Worm (Caenorhabditis elegans) whole organism, L2 larva: Measurements from ENCODE around the gene hum-2.

ENCODE experiments used
- F13H6.1 ChIP-seq: sonication (generic microtip); optimal IDR thresholded peaks from 2 replicates; lab custom pipeline; 2016; ENCODE audit warnings: missing genetic modification characterization, missing compliant biosample characterization
- Y55F3AM.14 ChIP-seq: fragments of 200-800 bp; sonication (Bioruptor generic); optimal IDR thresholded peaks from 2 replicates; lab custom pipeline; 2018; ENCODE audit warnings: mild to moderate bottlenecking, missing genetic modification characterization, missing compliant biosample characterization
- ZK546.5 ChIP-seq: sonication (generic microtip); optimal IDR thresholded peaks from 2 replicates; lab custom pipeline; 2017; ENCODE audit warnings: missing biosample characterization, missing genetic modification characterization
- ama-1 ChIP-seq: fragments of 150-350 bp; optimal IDR thresholded peaks from 2 replicates; lab custom pipeline; 2018; ENCODE audit warnings: inconsistent platforms
- blmp-1 ChIP-seq: sonication (generic microtip); optimal IDR thresholded peaks from 2 replicates; lab custom pipeline; 2017; ENCODE audit warnings: missing genetic modification characterization, mild to moderate bottlenecking, missing compliant biosample characterization, antibody characterized with exemption, moderate library complexity; ENCODE audit not compliant: insufficient read depth
- ceh-16 ChIP-seq: fragments of 150-350 bp; optimal IDR thresholded peaks from 2 replicates; lab custom pipeline; 2014; ENCODE audit warnings: missing biosample characterization, missing genetic modification characterization
- ceh-82 ChIP-seq: fragments of 150-350 bp; optimal IDR thresholded peaks from 2 replicates; lab custom pipeline; 2014; ENCODE audit warnings: missing biosample characterization, missing genetic modification characterization
- crh-2 ChIP-seq: sonication (generic microtip); optimal IDR thresholded peaks from 2 replicates; lab custom pipeline; 2017; ENCODE audit warnings: missing biosample characterization, missing genetic modification characterization
- dmd-4 ChIP-seq: sonication (generic microtip); optimal IDR thresholded peaks from 2 replicates; lab custom pipeline; 2017; ENCODE audit warnings: missing biosample characterization, missing genetic modification characterization
- egl-27 ChIP-seq: sonication (generic microtip); optimal IDR thresholded peaks from 3 replicates; lab custom pipeline; 2017; ENCODE audit warnings: missing biosample characterization, missing genetic modification reagents, missing genetic modification characterization
- elt-1 ChIP-seq: fragments of 150-350 bp; optimal IDR thresholded peaks from 2 replicates; lab custom pipeline; 2014; ENCODE audit warnings: missing biosample characterization, missing genetic modification characterization
- elt-3 ChIP-seq: sonication (generic microtip); optimal IDR thresholded peaks from 2 replicates; lab custom pipeline; 2017; ENCODE audit warnings: missing biosample characterization, missing genetic modification characterization
- fos-1 ChIP-seq: fragments of 150-350 bp; optimal IDR thresholded peaks from 2 replicates; lab custom pipeline; 2014; ENCODE audit warnings: missing biosample characterization, missing genetic modification characterization
- gmeb-1 ChIP-seq: fragments of 150-350 bp; optimal IDR thresholded peaks from 2 replicates; lab custom pipeline; 2014; ENCODE audit warnings: missing biosample characterization, missing genetic modification characterization
- lin-11 ChIP-seq: fragments of 150-350 bp; sonication (generic microtip); optimal IDR thresholded peaks from 2 replicates; lab custom pipeline; 2014; ENCODE audit warnings: missing biosample characterization, missing genetic modification characterization, inconsistent platforms, mixed read lengths
- lin-13 ChIP-seq: fragments of 150-350 bp; optimal IDR thresholded peaks from 2 replicates; lab custom pipeline; 2014; ENCODE audit warnings: missing biosample characterization, missing genetic modification reagents, missing genetic modification characterization
- lin-39 ChIP-seq: fragments of 150-350 bp; optimal IDR thresholded peaks from 2 replicates; lab custom pipeline; 2014; ENCODE audit warnings: missing biosample characterization, missing genetic modification reagents, missing genetic modification characterization
- lsy-2 ChIP-seq, 2 experiments: fragments of 150-350 bp in 1 of 2; sonication (generic microtip) in 1 of 2; optimal IDR thresholded peaks; 2 replicates each; lab custom pipeline; 2014 to 2017; ENCODE audit warnings: missing biosample characterization in 2 of 2, missing genetic modification characterization in 2 of 2
- mbf-1 ChIP-seq: sonication (generic microtip); optimal IDR thresholded peaks from 2 replicates; lab custom pipeline; 2017; ENCODE audit warnings: missing biosample characterization, missing genetic modification characterization
- nhr-11 ChIP-seq: fragments of 150-350 bp; optimal IDR thresholded peaks from 2 replicates; lab custom pipeline; 2014; ENCODE audit warnings: missing biosample characterization, missing genetic modification characterization
- nhr-12 ChIP-seq: fragments of 150-350 bp; optimal IDR thresholded peaks from 2 replicates; lab custom pipeline; 2014; ENCODE audit warnings: missing biosample characterization, missing genetic modification characterization
- nhr-129 ChIP-seq: fragments of 150-350 bp; optimal IDR thresholded peaks from 2 replicates; lab custom pipeline; 2014; ENCODE audit warnings: missing biosample characterization, missing genetic modification characterization
- nhr-23 ChIP-seq: fragments of 150-350 bp; optimal IDR thresholded peaks from 2 replicates; lab custom pipeline; 2014; ENCODE audit warnings: missing biosample characterization, missing genetic modification reagents, missing genetic modification characterization
- nhr-237 ChIP-seq: fragments of 150-350 bp; optimal IDR thresholded peaks from 2 replicates; lab custom pipeline; 2014; ENCODE audit warnings: missing biosample characterization, missing genetic modification characterization
- nhr-25 ChIP-seq: fragments of 150-350 bp; sonication (generic microtip); optimal IDR thresholded peaks from 3 replicates; lab custom pipeline; 2014; ENCODE audit warnings: missing biosample characterization, missing genetic modification characterization
- nhr-6 ChIP-seq: fragments of 150-350 bp; optimal IDR thresholded peaks from 2 replicates; lab custom pipeline; 2014; ENCODE audit warnings: missing biosample characterization, missing genetic modification characterization
- nhr-77 ChIP-seq: fragments of 150-350 bp; optimal IDR thresholded peaks from 2 replicates; lab custom pipeline; 2014; ENCODE audit warnings: missing biosample characterization, missing genetic modification characterization
- peb-1 ChIP-seq: fragments of 150-350 bp; optimal IDR thresholded peaks from 2 replicates; lab custom pipeline; 2014; ENCODE audit warnings: missing biosample characterization, missing genetic modification characterization
- sma-9 ChIP-seq, 2 experiments: fragments of 150-350 bp in 1 of 2; sonication (generic microtip) in 1 of 2; optimal IDR thresholded peaks; 2 replicates each; lab custom pipeline; 2014 to 2016; ENCODE audit warnings: missing genetic modification characterization in 2 of 2, mild to moderate bottlenecking in 1 of 2, missing biosample characterization in 1 of 2, missing compliant biosample characterization in 1 of 2, missing genetic modification reagents in 1 of 2, moderate library complexity in 1 of 2
- snpc-4 ChIP-seq: fragments of 150-350 bp; optimal IDR thresholded peaks from 2 replicates; lab custom pipeline; 2014; ENCODE audit warnings: missing biosample characterization, missing genetic modification characterization
- unc-55 ChIP-seq: fragments of 150-350 bp; sonication (generic microtip); optimal IDR thresholded peaks from 3 replicates; lab custom pipeline; 2014; ENCODE audit warnings: missing biosample characterization, missing genetic modification reagents, missing genetic modification characterization
- ztf-1 ChIP-seq: fragments of 200-800 bp; sonication (Bioruptor generic); conservative IDR thresholded peaks from 2 replicates; pipeline ENCODE4 v1.3.6; 2022; ENCODE audit warnings: missing genetic modification characterization, missing compliant biosample characterization
- ztf-11 ChIP-seq: sonication (generic microtip); optimal IDR thresholded peaks from 2 replicates; lab custom pipeline; 2017; ENCODE audit warnings: missing biosample characterization, missing genetic modification characterization
- ztf-4 ChIP-seq: fragments of 150-350 bp; optimal IDR thresholded peaks from 2 replicates; lab custom pipeline; 2014; ENCODE audit warnings: missing biosample characterization, missing genetic modification characterization

Gene hum-2

ce11 chrV:9359674-9360073, 26.3 kb upstream of the hum-2 start, which contains the start of gene gpa-3:
Gene gpa-3, minus strand, starts transcription at chrV:9359774.
- TF ChIP-seq elt-3 (tag; lab: Kevin White, UChicago) (no peak), ztf-1 (GFP tag; lab: Robert Waterston, UW) (no peak), nhr-129 (tag; lab: Kevin White, UChicago) (no peak), ztf-11 (no peak), elt-1 (no peak), F13H6.1 (no peak), nhr-11 (tag; lab: Kevin White, UChicago) (no peak), blmp-1 (tag; lab: Kevin White, UChicago) (no peak), ceh-16 (tag; lab: Kevin White, UChicago) (no peak), nhr-25 (tag; lab: Kevin White, UChicago) (no peak), gmeb-1 (tag; lab: Kevin White, UChicago) (no peak), peb-1 (tag; lab: Kevin White, UChicago) (no peak), fos-1 (no peak), nhr-12 (tag; lab: Kevin White, UChicago) (no peak), lin-39 (tag; lab: Kevin White, UChicago) (no peak), ZK546.5 (tag; lab: Kevin White, UChicago) (no peak), nhr-237 (tag; lab: Kevin White, UChicago) (no peak), dmd-4 (tag; lab: Kevin White, UChicago) (no peak)

- TF ChIP-seq ztf-4 (tag; lab: Kevin White, UChicago) = no peak
- no peak for TF ChIP-seq lin-11 (tag; lab: Kevin White, UChicago)
- no peak for TF ChIP-seq ceh-82
- TF ChIP-seq, all 48 proteins: peak for 0
These were observed 15.0 kb upstream of the hum-2 start, which contains the start of gene E02C12.6 for ce11 chrV:9370986-9371385. Gene E02C12.6, minus strand, starts transcription at chrV:9371086.

- peak; percentile 93 for TF ChIP-seq fos-1
- TF ChIP-seq crh-2 = peak; percentile 24
- peak; percentile 24 for TF ChIP-seq nhr-129 (tag; lab: Kevin White, UChicago)
- no peak for TF ChIP-seq ama-1 (lab: Kevin White, UChicago)
- no peak for TF ChIP-seq Y55F3AM.14 (GFP tag; lab: Kevin White, UChicago)
- no peak for TF ChIP-seq lsy-2 (tag; optimal IDR thresholded peaks at IDR 0.05; lab: Kevin White, UChicago)
- peak; percentile 16 for TF ChIP-seq sma-9 (GFP tag; optimal IDR thresholded peaks at IDR 0.05; lab: Kevin White, UChicago)
- TF ChIP-seq sma-9 (tag; optimal IDR thresholded peaks at IDR 0.05; lab: Kevin White, UChicago) = no peak
- TF ChIP-seq peb-1 (tag; lab: Kevin White, UChicago) = no peak
- no peak for TF ChIP-seq mbf-1 (tag; lab: Kevin White, UChicago)
These were observed 12.5 kb upstream of the hum-2 start, which contains the start of gene E02C12.8 for ce11 chrV:9373473-9373872. Gene E02C12.8, minus strand, starts transcription at chrV:9373613.

- no peak for TF ChIP-seq dmd-4 (tag; lab: Kevin White, UChicago)
- TF ChIP-seq elt-3 (tag; lab: Kevin White, UChicago) = no peak
- TF ChIP-seq, all 48 proteins: peak for 0
These were observed 10.6 kb upstream of the hum-2 start, which contains the start of gene E02C12.9 for ce11 chrV:9375378-9375777. Gene E02C12.9, minus strand, starts transcription at chrV:9375478.

- no peak for TF ChIP-seq ztf-1 (GFP tag; lab: Robert Waterston, UW)
- TF ChIP-seq crh-2 = no peak
- TF ChIP-seq lin-13 = no peak
- no peak for TF ChIP-seq nhr-77 (tag; lab: Kevin White, UChicago)
- TF ChIP-seq nhr-6 (tag; lab: Kevin White, UChicago) = no peak
- no peak for TF ChIP-seq blmp-1 (tag; lab: Kevin White, UChicago)
- TF ChIP-seq elt-1 = no peak
- no peak for TF ChIP-seq mbf-1 (tag; lab: Kevin White, UChicago)
- no peak for TF ChIP-seq nhr-12 (tag; lab: Kevin White, UChicago)
- no peak for TF ChIP-seq sma-9 (GFP tag; optimal IDR thresholded peaks at IDR 0.05; lab: Kevin White, UChicago)
- no peak for TF ChIP-seq sma-9 (tag; optimal IDR thresholded peaks at IDR 0.05; lab: Kevin White, UChicago)
- TF ChIP-seq egl-27 = no peak
- no peak for TF ChIP-seq ama-1 (lab: Kevin White, UChicago)
- no peak for TF ChIP-seq dmd-4 (tag; lab: Kevin White, UChicago)
- no peak for TF ChIP-seq nhr-23 (tag; lab: Kevin White, UChicago)
- no peak for TF ChIP-seq snpc-4 (tag; lab: Kevin White, UChicago)
- no peak for TF ChIP-seq unc-55 (GFP tag; lab: Kevin White, UChicago)
These were observed 9.6 kb upstream of the hum-2 start, which contains the start of gene E02C12.19 for ce11 chrV:9376417-9376816. Gene E02C12.19, minus strand, starts transcription at chrV:9376517.
